Fruit fly (Drosophila melanogaster) whole organism, pupa: ENCODE measurements around the gene fig.
A peak's percentile ranks its signal among the peaks of the same experiment; 100 is the strongest.

Experiments used
- CG10348 ChIP-seq: fragments of 200-800 bp; sonication (Bioruptor generic); IDR thresholded peaks from 2 replicates; pipeline ENCODE4 v1.3.6; 2022; ENCODE audit warnings: missing biosample characterization, missing genetic modification characterization
- CG12605 ChIP-seq: fragments of 200-800 bp; sonication (Bioruptor generic); IDR thresholded peaks from 2 replicates; pipeline ENCODE4 v1.3.6; 2022; ENCODE audit warnings: missing biosample characterization, missing genetic modification characterization
- CG13204 ChIP-seq: fragments of 200-800 bp; sonication (Bioruptor generic); optimal IDR thresholded peaks from 2 replicates; lab custom pipeline; 2018; ENCODE audit warnings: missing biosample characterization, mild to moderate bottlenecking, missing genetic modification characterization, moderate library complexity
- CG14655 ChIP-seq: fragments of 200-800 bp; sonication (Bioruptor generic); optimal IDR thresholded peaks from 3 replicates; lab custom pipeline; 2017; ENCODE audit warnings: mild to moderate bottlenecking, missing biosample characterization, missing genetic modification reagents, missing genetic modification characterization
- CG15710 ChIP-seq: fragments of 200-800 bp; sonication (Bioruptor generic); optimal IDR thresholded peaks from 2 replicates; lab custom pipeline; 2018; ENCODE audit warnings: missing biosample characterization, mild to moderate bottlenecking, missing genetic modification characterization, moderate library complexity
- CG17806 ChIP-seq: fragments of 200-800 bp; sonication (Bioruptor generic); optimal IDR thresholded peaks from 2 replicates; lab custom pipeline; 2018; ENCODE audit warnings: missing biosample characterization, mild to moderate bottlenecking, missing genetic modification characterization, moderate library complexity
- CG32121 ChIP-seq: fragments of 200-800 bp; sonication (Bioruptor generic); IDR thresholded peaks from 2 replicates; pipeline ENCODE4 v1.3.6; 2022; ENCODE audit warnings: missing biosample characterization, missing genetic modification characterization
- CG34367 ChIP-seq: fragments of 200-800 bp; sonication (Bioruptor generic); optimal IDR thresholded peaks from 2 replicates; lab custom pipeline; 2018; ENCODE audit warnings: missing biosample characterization, mild to moderate bottlenecking, missing genetic modification characterization
- CG4496 ChIP-seq: fragments of 200-800 bp; sonication (Bioruptor generic); IDR thresholded peaks from 3 replicates; pipeline ENCODE4 v1.3.6; 2022; ENCODE audit warnings: missing biosample characterization, missing genetic modification characterization
- CG8159 ChIP-seq: fragments of 200-800 bp; sonication (Bioruptor generic); optimal IDR thresholded peaks from 3 replicates; lab custom pipeline; 2018; ENCODE audit warnings: missing biosample characterization, mild to moderate bottlenecking, missing genetic modification characterization, moderate library complexity
- CG8301 ChIP-seq: fragments of 200-800 bp; sonication (Bioruptor generic); optimal IDR thresholded peaks from 2 replicates; lab custom pipeline; 2018; ENCODE audit warnings: missing biosample characterization, mild to moderate bottlenecking, missing genetic modification characterization
- CG9948 ChIP-seq: fragments of 200-800 bp; sonication (Bioruptor generic); optimal IDR thresholded peaks from 2 replicates; lab custom pipeline; 2018; ENCODE audit warnings: missing biosample characterization, mild to moderate bottlenecking, missing genetic modification characterization, moderate library complexity
- D1 ChIP-seq: fragments of 200-800 bp; sonication (Bioruptor generic); optimal IDR thresholded peaks from 2 replicates; lab custom pipeline; 2018; ENCODE audit warnings: missing biosample characterization, mild to moderate bottlenecking, missing genetic modification characterization, moderate library complexity
- EcR ChIP-seq: fragments of 200-800 bp; sonication (Bioruptor generic); optimal IDR thresholded peaks from 3 replicates; lab custom pipeline; 2019; ENCODE audit warnings: missing biosample characterization, missing genetic modification characterization, mild to moderate bottlenecking, moderate library complexity, missing genetic modification reagents
- Ets98B ChIP-seq: fragments of 200-800 bp; sonication (Bioruptor generic); IDR thresholded peaks from 2 replicates; pipeline ENCODE4 v1.3.6; 2022; ENCODE audit warnings: missing biosample characterization, missing genetic modification characterization
- Pif1A ChIP-seq: fragments of 200-800 bp; sonication (Bioruptor generic); optimal IDR thresholded peaks from 3 replicates; lab custom pipeline; 2016; ENCODE audit warnings: missing biosample characterization, missing genetic modification characterization
- Pif1B ChIP-seq: fragments of 200-800 bp; sonication (Bioruptor generic); optimal IDR thresholded peaks from 3 replicates; lab custom pipeline; 2016; ENCODE audit warnings: missing biosample characterization, missing genetic modification characterization
- Snoo ChIP-seq: fragments of 200-800 bp; sonication (Bioruptor generic); optimal IDR thresholded peaks from 3 replicates; lab custom pipeline; 2017; ENCODE audit warnings: missing biosample characterization, mild to moderate bottlenecking, missing genetic modification characterization, inconsistent platforms
- fd96Ca ChIP-seq: fragments of 200-800 bp; sonication (Bioruptor generic); IDR thresholded peaks from 3 replicates; pipeline ENCODE4 v1.3.6; 2022; ENCODE audit warnings: missing biosample characterization, missing genetic modification characterization
- gl ChIP-seq: fragments of 200-800 bp; sonication (Bioruptor generic); optimal IDR thresholded peaks from 2 replicates; lab custom pipeline; 2018; ENCODE audit warnings: missing biosample characterization, mild to moderate bottlenecking, missing genetic modification characterization
- rn ChIP-seq: fragments of 200-800 bp; sonication (Bioruptor generic); IDR thresholded peaks from 2 replicates; pipeline ENCODE4 v1.3.6; 2022; ENCODE audit warnings: missing biosample characterization, missing genetic modification characterization

fig gene

DNA sequence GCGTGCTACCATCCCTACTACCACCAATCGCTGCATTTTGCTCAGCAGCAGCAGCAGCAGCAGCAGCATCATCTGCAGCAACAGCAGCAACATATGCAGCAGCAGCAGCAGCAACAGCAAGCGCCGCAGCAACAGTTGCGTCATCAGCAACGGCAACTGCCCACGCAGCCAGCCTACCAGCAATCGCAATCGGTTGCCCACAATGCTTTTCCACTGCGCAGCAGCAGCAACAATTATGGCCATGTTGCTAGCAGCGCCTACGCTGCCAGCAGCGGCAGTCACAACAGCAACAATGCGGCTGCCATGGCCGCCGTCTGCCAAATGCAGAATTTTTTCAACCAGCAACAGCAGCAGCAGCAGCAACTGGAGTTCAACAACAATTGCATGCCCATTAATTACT lies 9.9 kb upstream of the fig start:
- TF ChIP-seq gl (tag; lab: Kevin White, UChicago) (no peak), CG10348 (GFP tag; lab: Robert Waterston, UW) (no peak), D1 (tag; lab: Kevin White, UChicago) (no peak), EcR (GFP tag; lab: Kevin White, UChicago) (no peak)

DNA sequence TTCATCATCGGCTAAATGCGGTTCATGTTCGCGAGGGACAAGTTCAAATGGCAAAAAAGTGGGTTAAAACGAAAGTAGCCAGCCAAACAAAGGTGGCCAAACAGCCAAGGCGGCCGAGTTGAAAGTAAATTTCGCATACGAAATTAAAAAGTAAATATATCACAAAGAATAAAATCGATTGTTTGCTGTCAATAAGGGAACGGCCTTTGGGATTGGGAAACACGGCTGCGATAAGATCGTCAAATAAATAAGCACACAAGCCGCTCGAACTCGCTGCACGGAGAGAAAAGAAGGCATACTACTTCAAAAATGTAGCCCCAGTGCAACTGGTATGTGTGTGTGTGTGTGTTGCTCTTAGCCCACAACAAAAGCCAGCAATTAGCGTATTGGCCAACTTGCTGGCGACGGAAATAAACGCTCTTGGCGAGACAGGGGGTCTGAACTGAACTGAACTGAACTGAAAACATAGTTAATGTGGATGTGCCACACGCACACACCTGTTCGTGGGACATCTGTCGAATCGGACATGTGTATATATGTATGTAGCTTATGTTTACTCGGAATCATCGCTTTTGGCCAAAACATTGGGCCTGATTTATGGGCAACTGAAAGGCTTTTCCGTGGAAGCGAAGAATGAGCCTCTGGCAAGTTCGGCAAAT lies 7.8 kb upstream of the fig start:
- TF ChIP-seq CG4496 (GFP tag; lab: Robert Waterston, UW), result no peak
- TF ChIP-seq Snoo (tag; lab: Kevin White, UChicago), result peak; percentile 6
- TF ChIP-seq CG14655 (GFP tag; lab: Kevin White, UChicago), result no peak
- no peak for TF ChIP-seq CG9948
- TF ChIP-seq EcR (GFP tag; lab: Kevin White, UChicago), result no peak
- TF ChIP-seq CG12605, result no peak
- TF ChIP-seq, all 21 proteins: peak for 1

DNA sequence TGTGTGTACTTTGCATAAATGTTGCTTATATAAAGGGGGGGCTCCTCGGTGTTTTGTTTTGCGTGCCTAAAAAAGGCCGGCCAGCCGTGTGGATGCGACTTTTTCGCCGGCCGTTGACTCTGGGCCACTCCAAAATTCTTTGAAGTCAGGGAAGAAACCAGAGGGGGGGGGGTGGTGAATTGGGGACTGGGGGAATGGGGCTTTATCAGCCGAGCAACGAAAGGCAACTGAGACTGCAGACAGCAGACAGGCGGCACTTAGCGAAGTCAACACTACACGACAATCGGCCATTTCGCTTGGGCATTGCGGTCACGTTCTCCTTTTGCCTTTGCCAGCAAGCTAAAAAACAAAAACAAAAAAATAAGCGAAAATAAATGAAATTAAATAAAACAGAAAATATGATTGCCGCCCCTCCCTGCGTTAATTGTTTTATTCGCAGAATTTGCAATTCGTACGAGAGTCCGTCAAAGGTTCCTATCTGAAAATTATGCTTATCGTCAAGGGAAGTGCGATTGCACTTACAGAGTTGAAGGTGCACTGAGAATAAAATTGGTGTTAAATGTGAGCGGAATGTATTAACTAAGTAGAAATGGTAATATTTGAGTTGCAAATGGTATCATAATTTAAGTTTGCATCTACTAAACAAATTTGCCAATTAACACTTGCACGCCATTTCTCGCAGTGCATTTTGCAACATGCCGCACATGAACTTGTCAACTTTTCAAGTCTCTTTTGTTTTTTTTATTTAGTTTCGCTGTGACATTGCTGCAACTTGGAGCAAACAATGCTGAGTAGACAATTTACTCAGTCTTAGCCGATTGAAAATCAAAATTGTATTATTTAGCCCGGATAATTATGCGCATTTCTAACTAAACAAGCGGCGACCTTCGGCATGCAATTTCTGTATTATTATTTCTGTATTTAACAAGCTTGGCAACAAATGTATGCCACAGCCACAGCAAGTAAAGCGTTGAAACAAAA lies 6.1 kb upstream of the fig start:
- TF ChIP-seq EcR (GFP tag; lab: Kevin White, UChicago) (no peak), CG17806 (tag; lab: Kevin White, UChicago) (peak; percentile 63), CG32121 (GFP tag; lab: Robert Waterston, UW) (peak; percentile 59; the same call in 1 of the 2 replicates), Pif1B (GFP tag; lab: Kevin White, UChicago) (peak; percentile 77), CG13204 (GFP tag; lab: Kevin White, UChicago) (no peak), Pif1A (peak; percentile 87), CG34367 (tag; lab: Kevin White, UChicago) (no peak), Ets98B (GFP tag; lab: Robert Waterston, UW) (0 out of 2 replicates have a peak, but pooled peaks have one; percentile 22), CG12605 (no peak; the same call in 1 of the 2 replicates), CG8159 (tag; lab: Kevin White, UChicago) (peak; percentile 71), D1 (tag; lab: Kevin White, UChicago) (no peak), gl (tag; lab: Kevin White, UChicago) (no peak), CG4496 (GFP tag; lab: Robert Waterston, UW) (peak; percentile 75), CG9948 (peak; percentile 49), Snoo (tag; lab: Kevin White, UChicago) (peak; percentile 90), fd96Ca (GFP tag; lab: Robert Waterston, UW) (peak; percentile 74), CG14655 (GFP tag; lab: Kevin White, UChicago) (no peak), rn (0 out of 2 replicates have a peak, but pooled peaks have one; percentile 28), CG8301 (tag; lab: Kevin White, UChicago) (peak; percentile 53), CG15710 (tag; lab: Kevin White, UChicago) (no peak), CG10348 (GFP tag; lab: Robert Waterston, UW) (no peak)

DNA sequence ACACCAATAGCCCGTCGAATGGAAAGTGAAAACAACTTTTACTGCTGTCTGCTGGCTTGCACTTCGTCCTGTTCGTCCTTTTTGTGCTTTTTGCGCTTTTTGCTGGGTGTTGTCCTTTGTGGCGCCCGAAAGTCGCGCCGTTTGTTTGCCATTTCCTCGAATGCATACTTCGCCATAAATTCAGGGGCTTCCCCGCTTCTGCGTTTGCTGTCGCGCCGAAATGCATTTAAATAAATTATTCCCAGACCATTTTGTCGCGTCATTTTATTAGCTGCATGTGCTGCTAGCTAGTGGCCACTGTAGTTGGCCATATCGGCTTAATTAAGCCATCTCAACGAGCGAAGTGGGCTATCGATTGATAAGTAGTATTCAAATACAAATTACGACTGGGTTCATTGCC lies 5.0 kb upstream of the fig start:
- TF ChIP-seq CG8301 (tag; lab: Kevin White, UChicago) (no peak), Snoo (tag; lab: Kevin White, UChicago) (no peak), CG13204 (GFP tag; lab: Kevin White, UChicago) (no peak)

DNA sequence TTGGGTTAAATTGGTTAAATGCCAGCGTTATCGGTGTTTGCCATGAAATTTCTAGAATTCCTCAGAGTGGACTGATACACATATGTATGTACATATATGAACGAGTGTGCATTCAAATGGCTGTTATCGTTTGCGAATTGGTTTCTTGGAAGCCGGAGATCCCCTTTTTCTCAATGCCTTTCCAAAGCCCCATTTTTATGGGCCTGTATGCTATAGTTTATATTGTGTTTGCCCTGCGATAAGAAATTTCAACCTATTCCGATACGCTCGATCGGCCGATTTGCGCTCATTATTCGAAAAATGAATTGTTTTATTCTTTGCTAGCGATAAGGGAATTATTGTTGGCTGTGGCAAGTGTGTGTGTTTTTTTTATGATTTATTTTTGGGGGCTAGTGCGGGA lies 3.0 kb upstream of the fig start:
- TF ChIP-seq CG32121 (GFP tag; lab: Robert Waterston, UW) (no peak), D1 (tag; lab: Kevin White, UChicago) (no peak), CG17806 (tag; lab: Kevin White, UChicago) (no peak), CG12605 (no peak), EcR (GFP tag; lab: Kevin White, UChicago) (no peak), Pif1B (GFP tag; lab: Kevin White, UChicago) (no peak), CG9948 (no peak)
- TF ChIP-seq, all 21 proteins: peak for 0

DNA sequence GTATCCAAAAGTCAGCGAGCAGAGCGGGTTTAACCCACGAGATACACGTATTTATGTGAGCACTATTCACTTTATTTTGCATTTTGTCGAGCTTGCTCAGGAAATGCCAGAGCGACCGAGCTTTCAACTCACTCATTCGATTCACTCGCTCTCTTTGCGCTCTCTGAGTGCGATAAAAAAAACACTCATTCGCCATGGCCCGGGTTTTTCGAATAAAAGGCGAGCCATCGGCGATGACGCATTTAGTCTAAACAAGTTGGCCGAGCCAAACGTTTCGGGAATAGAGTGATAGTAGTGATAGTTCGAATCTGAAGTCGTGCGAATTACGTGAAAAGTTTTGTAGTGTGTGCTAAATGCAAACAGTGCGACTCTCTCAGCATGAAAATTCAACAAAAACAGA lies 2.1 kb upstream of the fig start:
- peak; percentile 44; the same call in 1 of the 2 replicates for TF ChIP-seq CG32121 (GFP tag; lab: Robert Waterston, UW)
- no peak for TF ChIP-seq rn
- peak; percentile 40 for TF ChIP-seq CG13204 (GFP tag; lab: Kevin White, UChicago)
- peak; percentile 0 for TF ChIP-seq Pif1B (GFP tag; lab: Kevin White, UChicago)
- TF ChIP-seq CG8159 (tag; lab: Kevin White, UChicago), result peak; percentile 20
- TF ChIP-seq Snoo (tag; lab: Kevin White, UChicago), result peak; percentile 36
- peak; percentile 71 for TF ChIP-seq EcR (GFP tag; lab: Kevin White, UChicago)
- TF ChIP-seq CG4496 (GFP tag; lab: Robert Waterston, UW), result 0 out of 3 replicates have a peak, but pooled peaks have one; percentile 44
- TF ChIP-seq CG14655 (GFP tag; lab: Kevin White, UChicago), result no peak
- peak; percentile 49; the same call in 1 of the 2 replicates for TF ChIP-seq Ets98B (GFP tag; lab: Robert Waterston, UW)
- TF ChIP-seq CG8301 (tag; lab: Kevin White, UChicago), result no peak
- no peak for TF ChIP-seq CG10348 (GFP tag; lab: Robert Waterston, UW)
